Fruit fly (Drosophila melanogaster): ENCODE data around the gene CG8620.

Gene CG8620

DNA sequence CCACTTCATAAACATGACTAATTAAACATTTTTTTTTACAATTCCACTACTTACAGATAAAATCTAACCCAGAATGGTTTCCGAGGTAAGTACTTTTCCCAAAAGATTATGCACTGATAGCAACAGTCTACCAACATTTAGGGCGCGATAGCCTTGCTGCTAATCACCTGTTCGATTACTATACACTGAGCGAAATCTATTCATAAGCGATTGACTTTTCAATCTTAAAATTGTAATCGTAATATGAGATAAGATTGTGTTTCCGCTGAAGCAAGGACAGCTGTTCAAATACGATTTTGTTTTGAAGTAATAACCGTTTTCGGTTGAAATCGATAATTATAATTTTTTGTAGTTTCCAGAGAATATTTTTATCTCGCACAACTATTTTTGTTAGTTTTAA lies 25.3 kb upstream of the CG8620 start:
- TF ChIP-seq eg (GFP tag; IDR thresholded peaks at IDR 0.05) (no peak), Ets96B (tag; optimal IDR thresholded peaks at IDR 0.05) (no peak), Sox102F (GFP tag; optimal IDR thresholded peaks at IDR 0.05) (no peak), CG10631 (GFP tag; optimal IDR thresholded peaks at IDR 0.05) (no peak), fd59A (GFP tag; optimal IDR thresholded peaks at IDR 0.05) (no peak), Ets21C (GFP tag; optimal IDR thresholded peaks at IDR 0.05) (no peak), CG6792 (GFP tag; optimal IDR thresholded peaks at IDR 0.05) (no peak), Hr4 (GFP tag; optimal IDR thresholded peaks at IDR 0.05) (no peak), dac (GFP tag; optimal IDR thresholded peaks at IDR 0.05) (no peak), Smox (GFP tag; optimal IDR thresholded peaks at IDR 0.05) (no peak), CG4318 (GFP tag; optimal IDR thresholded peaks at IDR 0.05) (no peak), Eip75B (GFP tag; optimal IDR thresholded peaks at IDR 0.05) (no peak), dsx (GFP tag; optimal IDR thresholded peaks at IDR 0.05; ENCODE audit: poor library complexity, severe bottlenecking) (no peak), Lpt (GFP tag; optimal IDR thresholded peaks at IDR 0.05) (no peak), ss (GFP tag; optimal IDR thresholded peaks at IDR 0.05) (no peak), acj6 (GFP tag; optimal IDR thresholded peaks at IDR 0.05) (no peak), achi (GFP tag; optimal IDR thresholded peaks at IDR 0.05) (no peak), CG11762 (GFP tag; optimal IDR thresholded peaks at IDR 0.05; ENCODE audit: insufficient read depth) (no peak)

dm6 chr3L:7133699-7134655 lies 23.9 kb upstream of the CG8620 start, which contains the start of gene melt:
Gene melt, plus strand, starts transcription at chr3L:7134516.
- peak; percentile 91 for TF ChIP-seq cyc (GFP tag; optimal IDR thresholded peaks at IDR 0.05)
- TF ChIP-seq CG6163 (GFP tag; IDR thresholded peaks at IDR 0.05): peak; percentile 72
- peak; percentile 90 for TF ChIP-seq Lpt (GFP tag; optimal IDR thresholded peaks at IDR 0.05)
- TF ChIP-seq salr (GFP tag; optimal IDR thresholded peaks at IDR 0.05): peak; percentile 54 to 92
- peak; percentile 53 for TF ChIP-seq CG9139 (GFP tag; optimal IDR thresholded peaks at IDR 0.05)
- peak; percentile 93 for TF ChIP-seq CG3919 (GFP tag; optimal IDR thresholded peaks at IDR 0.05)
- peak; percentile 80 for TF ChIP-seq Ets96B (tag; optimal IDR thresholded peaks at IDR 0.05)
- peak; percentile 84 for TF ChIP-seq CG8632 (GFP tag; optimal IDR thresholded peaks at IDR 0.05)
- no peak for TF ChIP-seq Hr38 (GFP tag; optimal IDR thresholded peaks at IDR 0.05)
- peak; percentile 83 for TF ChIP-seq CG11902 (GFP tag; optimal IDR thresholded peaks at IDR 0.05)
- peak; percentile 70 for TF ChIP-seq Blimp-1 (GFP tag; optimal IDR thresholded peaks at IDR 0.05)
- peak; percentile 92 for TF ChIP-seq Hr39 (GFP tag; optimal IDR thresholded peaks at IDR 0.05)
- TF ChIP-seq CG11762 (GFP tag; optimal IDR thresholded peaks at IDR 0.05; ENCODE audit: insufficient read depth): peak; percentile 82
- peak; percentile 91 for TF ChIP-seq Sox102F (GFP tag; optimal IDR thresholded peaks at IDR 0.05)
- peak; percentile 75 for TF ChIP-seq vri (GFP tag; optimal IDR thresholded peaks at IDR 0.05)
- TF ChIP-seq achi (GFP tag; optimal IDR thresholded peaks at IDR 0.05): peak; percentile 91
- peak; percentile 87 for TF ChIP-seq CG10631 (GFP tag; optimal IDR thresholded peaks at IDR 0.05)
- TF ChIP-seq dac (GFP tag; optimal IDR thresholded peaks at IDR 0.05): peak; percentile 79
- TF ChIP-seq spab (GFP tag; optimal IDR thresholded peaks at IDR 0.05): peak; percentile 83
- peak; percentile 72 for TF ChIP-seq eg (GFP tag; IDR thresholded peaks at IDR 0.05)
- peak; percentile 94 for TF ChIP-seq Hr4 (GFP tag; optimal IDR thresholded peaks at IDR 0.05)
- peak; percentile 91 for TF ChIP-seq pdm3 (GFP tag; optimal IDR thresholded peaks at IDR 0.05)
- peak; percentile 85 for TF ChIP-seq CG6808 (GFP tag; optimal IDR thresholded peaks at IDR 0.05)
- TF ChIP-seq CG6276 (GFP tag; optimal IDR thresholded peaks at IDR 0.05): peak; percentile 90
- TF ChIP-seq CG8119 (GFP tag; IDR thresholded peaks at IDR 0.05): peak; percentile 85
- TF ChIP-seq CG11294 (GFP tag; IDR thresholded peaks at IDR 0.05): peak; percentile 47; the same call in 1 of the 2 replicates
- peak; percentile 91 for TF ChIP-seq CG34406 (GFP tag; optimal IDR thresholded peaks at IDR 0.05)
- peak; percentile 84 for TF ChIP-seq CG16779 (tag; optimal IDR thresholded peaks at IDR 0.05)
- TF ChIP-seq Eip78C (GFP tag): peak; percentile 98
- TF ChIP-seq Ets21C (GFP tag; optimal IDR thresholded peaks at IDR 0.05): peak; percentile 88
- peak; percentile 88 for TF ChIP-seq CG15336 (GFP tag; IDR thresholded peaks at IDR 0.05)
- peak; percentile 88 for TF ChIP-seq CG4318 (GFP tag; optimal IDR thresholded peaks at IDR 0.05)
- peak; percentile 80 for TF ChIP-seq fd59A (GFP tag; optimal IDR thresholded peaks at IDR 0.05)
- peak; percentile 59 for TF ChIP-seq CG1621 (tag; optimal IDR thresholded peaks at IDR 0.05)
- peak; percentile 93 for TF ChIP-seq acj6 (GFP tag; optimal IDR thresholded peaks at IDR 0.05)
- peak; percentile 95 for TF ChIP-seq esn (GFP tag; optimal IDR thresholded peaks at IDR 0.05)
- peak; percentile 95 for TF ChIP-seq CG32006 (GFP tag; optimal IDR thresholded peaks at IDR 0.05)
- peak; percentile 97 for TF ChIP-seq svp (GFP tag)
- peak; percentile 68 for TF ChIP-seq dsx (GFP tag; optimal IDR thresholded peaks at IDR 0.05; ENCODE audit: poor library complexity, severe bottlenecking)
- TF ChIP-seq OdsH (GFP tag; optimal IDR thresholded peaks at IDR 0.05): peak; percentile 93
- no peak for TF ChIP-seq fd85E (GFP tag; optimal IDR thresholded peaks at IDR 0.05)

All from whole organism, prepupa.